Worm (Caenorhabditis elegans) whole organism, early embryonic: ENCODE data around the gene comt-2.

Source experiments
- B0310.2 ChIP-seq: sonication (generic microtip); optimal IDR thresholded peaks from 2 replicates; lab custom pipeline; 2016; ENCODE audit warnings: mild to moderate bottlenecking, missing genetic modification characterization, missing compliant biosample characterization
- ama-1 ChIP-seq: fragments of 150-350 bp; optimal IDR thresholded peaks from 2 replicates; lab custom pipeline; 2014
- flt-1 ChIP-seq: fragments of 200-800 bp; sonication (Bioruptor generic); IDR thresholded peaks from 2 replicates; pipeline ENCODE4 v1.3.6; 2022; ENCODE audit warnings: missing genetic modification characterization, missing compliant biosample characterization
- scrt-1 ChIP-seq: fragments of 200-800 bp; sonication (Bioruptor generic); IDR thresholded peaks from 2 replicates; pipeline ENCODE4 v1.3.6; 2022; ENCODE audit warnings: missing genetic modification characterization, missing compliant biosample characterization

DNA sequence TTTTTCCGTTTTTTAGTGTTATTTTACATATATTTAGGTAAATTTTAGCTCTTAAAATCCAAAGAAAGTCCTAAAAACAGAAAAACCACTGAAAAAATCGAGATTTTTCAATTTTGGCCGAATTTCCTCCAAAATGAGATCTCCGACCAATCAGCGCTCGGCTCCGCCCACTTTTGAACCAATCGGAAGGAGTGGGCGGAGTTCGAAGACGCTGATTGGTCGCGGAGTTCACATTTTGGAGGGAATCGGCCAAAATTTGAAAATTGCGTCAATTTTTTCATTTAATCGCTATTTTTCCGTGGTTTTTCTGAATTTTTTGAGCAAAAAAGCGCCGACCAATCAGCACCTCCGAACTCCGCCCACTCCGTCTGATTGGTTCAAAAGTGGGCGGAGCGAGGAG is 46.4 kb upstream of the comt-2 start:
- TF ChIP-seq flt-1 (GFP tag; lab: Robert Waterston, UW) (no peak), ama-1 (lab: Kevin White, UChicago) (no peak), scrt-1 (GFP tag; lab: Robert Waterston, UW) (no peak), B0310.2 (tag; lab: Kevin White, UChicago) (no peak)
